Worm (Caenorhabditis elegans): ENCODE data around the gene fbxb-95.

- no peak for TF ChIP-seq ceh-34 (tag; optimal IDR thresholded peaks at IDR 0.05)
- TF ChIP-seq K09A11.1 (tag; optimal IDR thresholded peaks at IDR 0.05; ENCODE audit: insufficient read depth): no peak
- no peak for TF ChIP-seq rnt-1 (tag; optimal IDR thresholded peaks at IDR 0.05)
- no peak for TF ChIP-seq pha-4 (tag; optimal IDR thresholded peaks at IDR 0.05)
- no peak for TF ChIP-seq ama-1 (optimal IDR thresholded peaks at IDR 0.05)
- TF ChIP-seq sox-4 (tag; optimal IDR thresholded peaks at IDR 0.05): no peak
- TF ChIP-seq pat-9 (tag; optimal IDR thresholded peaks at IDR 0.05): no peak
- TF ChIP-seq pax-1 (tag; optimal IDR thresholded peaks at IDR 0.05): no peak
- no peak for TF ChIP-seq pag-3 (tag; optimal IDR thresholded peaks at IDR 0.05; ENCODE audit: borderline replicate concordance)
- no peak for TF ChIP-seq dve-1 (tag; optimal IDR thresholded peaks at IDR 0.05)
Measured at ce11 chrII:1806358-1806757, 47.8 kb upstream of the fbxb-95 start, which contains the start of gene C08F1.12.

Measured in whole organism, late embryonic.